Worm (Caenorhabditis elegans) whole organism, young adult: ENCODE measurements around the gene fbxa-27.

Source experiments
- ama-1 ChIP-seq, 3 experiments: fragments of 150-350 bp in 1 of 3; sonication (generic microtip) in 2 of 3; optimal IDR thresholded peaks; 2 replicates each; lab custom pipeline; 2014 to 2018; ENCODE audit warnings: missing biosample characterization in 2 of 3, missing genetic modification characterization in 2 of 3, missing genetic modification reagents in 2 of 3
- nfya-1 ChIP-seq: sonication (generic microtip); optimal IDR thresholded peaks from 2 replicates; lab custom pipeline; 2017; ENCODE audit warnings: antibody characterized with exemption, missing compliant biosample characterization, missing genetic modification characterization, borderline replicate concordance; ENCODE audit not compliant: insufficient read depth
- ztf-28 ChIP-seq: fragments of 200-800 bp; sonication (Bioruptor generic); IDR thresholded peaks from 2 replicates; pipeline ENCODE4 v1.3.6; 2022; ENCODE audit warnings: missing genetic modification reagents, missing genetic modification characterization, missing compliant biosample characterization

DNA sequence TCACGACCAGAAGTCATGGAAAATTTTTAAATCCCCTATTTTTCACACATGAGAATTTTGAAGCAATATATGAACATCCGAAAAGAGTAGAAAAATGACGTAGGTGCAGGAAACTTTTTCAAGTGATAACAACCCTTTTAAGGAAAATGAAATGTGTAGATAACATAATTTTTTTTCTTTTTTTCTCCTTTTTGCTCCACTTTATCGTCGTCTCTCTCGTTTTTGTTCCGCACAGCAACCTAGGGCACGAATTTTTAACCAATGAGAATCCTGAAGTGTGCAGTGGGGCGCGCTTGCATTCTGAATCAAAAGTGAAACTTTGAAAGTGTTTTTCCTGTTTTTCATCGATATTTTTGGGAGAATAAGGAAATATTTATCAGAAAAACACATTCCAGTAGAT lies 50.0 kb downstream of the fbxa-27 start:
- TF ChIP-seq ztf-28 (no peak), nfya-1 (tag; lab: Kevin White, UChicago) (no peak), ama-1 (optimal IDR thresholded peaks at IDR 0.05; lab: Kevin White, UChicago) (no peak), ama-1 (GFP tag; optimal IDR thresholded peaks at IDR 0.05; lab: Kevin White, UChicago) (no peak)
